Worm (Caenorhabditis elegans) whole organism, midembryonic: ENCODE measurements around the gene C25H3.10.

Experiments used
- T22C8.4 ChIP-seq: fragments of 200-800 bp; sonication (Bioruptor generic); IDR thresholded peaks from 2 replicates; pipeline ENCODE4 v1.3.6; 2022; ENCODE audit warnings: missing genetic modification characterization, missing compliant biosample characterization
- flt-1 ChIP-seq: fragments of 200-800 bp; sonication (Bioruptor generic); IDR thresholded peaks from 2 replicates; pipeline ENCODE4 v1.3.6; 2022; ENCODE audit warnings: missing genetic modification characterization, missing compliant biosample characterization
- klf-2 ChIP-seq: fragments of 200-800 bp; sonication (Bioruptor generic); conservative IDR thresholded peaks from 2 replicates; pipeline ENCODE4 v1.3.6; 2022; ENCODE audit warnings: missing genetic modification reagents, missing genetic modification characterization, missing compliant biosample characterization
- med-1 ChIP-seq: sonication (generic microtip); optimal IDR thresholded peaks from 2 replicates; lab custom pipeline; 2017; ENCODE audit warnings: missing genetic modification characterization, mild to moderate bottlenecking, missing compliant biosample characterization, antibody characterized with exemption, missing genetic modification reagents; ENCODE audit not compliant: insufficient read depth
- ref-1 ChIP-seq: fragments of 200-800 bp; sonication (Bioruptor generic); conservative IDR thresholded peaks from 2 replicates; pipeline ENCODE4 v1.3.6; 2022; ENCODE audit warnings: missing genetic modification reagents, missing genetic modification characterization, missing compliant biosample characterization
- ztf-23 ChIP-seq: fragments of 200-800 bp; sonication (Bioruptor generic); IDR thresholded peaks from 2 replicates; pipeline ENCODE4 v1.3.6; 2022; ENCODE audit warnings: missing genetic modification reagents, missing genetic modification characterization, missing compliant biosample characterization
- ztf-29 ChIP-seq: fragments of 200-800 bp; sonication (Bioruptor generic); IDR thresholded peaks from 2 replicates; pipeline ENCODE4 v1.3.6; 2022; ENCODE audit warnings: missing genetic modification reagents, missing genetic modification characterization, missing compliant biosample characterization

- TF ChIP-seq med-1 (GFP tag; lab: Kevin White, UChicago) (no peak), klf-2 (GFP tag; lab: Robert Waterston, UW) (no peak), flt-1 (GFP tag; lab: Robert Waterston, UW) (no peak), ref-1 (GFP tag; lab: Robert Waterston, UW) (no peak), ztf-23 (no peak), ztf-29 (GFP tag; lab: Robert Waterston, UW) (no peak), T22C8.4 (GFP tag; lab: Robert Waterston, UW) (no peak)
Measured at ce11 chrII:5668830-5669229, 29.9 kb downstream of the C25H3.10 start, which contains the start of gene C25H3.7.
